Worm (Caenorhabditis elegans) whole organism, L1 larva: ENCODE results near the gene epic-2.

Source experiments
- aly-2 ChIP-seq: fragments of 150-350 bp; optimal IDR thresholded peaks from 2 replicates; lab custom pipeline; 2014; ENCODE audit warnings: missing biosample characterization, missing genetic modification characterization
- ceh-63 ChIP-seq: fragments of 200-800 bp; sonication (Bioruptor generic); optimal IDR thresholded peaks from 2 replicates; lab custom pipeline; 2018; ENCODE audit warnings: mild to moderate bottlenecking, missing genetic modification characterization, missing compliant biosample characterization
- ceh-8 ChIP-seq: fragments of 200-800 bp; sonication (Bioruptor generic); optimal IDR thresholded peaks from 2 replicates; lab custom pipeline; 2018; ENCODE audit warnings: mild to moderate bottlenecking, missing genetic modification characterization, moderate library complexity, missing compliant biosample characterization
- ces-1 ChIP-seq: fragments of 150-350 bp; optimal IDR thresholded peaks from 2 replicates; lab custom pipeline; 2014; ENCODE audit warnings: missing biosample characterization, missing genetic modification reagents, missing genetic modification characterization
- dpl-1 ChIP-seq, 3 experiments: fragments of 150-350 bp in 2 of 3; sonication (generic microtip) in 1 of 3; optimal IDR thresholded peaks; 2 replicates each; lab custom pipeline; 2014 to 2017; ENCODE audit warnings: missing biosample characterization in 3 of 3, missing genetic modification characterization in 3 of 3, missing genetic modification reagents in 3 of 3
- efl-1 ChIP-seq, 4 experiments: fragments of 150-350 bp; optimal IDR thresholded peaks in 3 of 4; peaks in 1 of 4; 1 replicate in 1 of 4; 2 replicates in 3 of 4; lab custom pipeline; 2014; ENCODE audit warnings: missing biosample characterization in 2 of 4, missing genetic modification characterization in 2 of 4, missing genetic modification reagents in 2 of 4
- egl-13 ChIP-seq: sonication (generic microtip); optimal IDR thresholded peaks from 2 replicates; lab custom pipeline; 2016; ENCODE audit warnings: missing genotype, missing genetic modification reagents, missing genetic modification characterization, missing compliant biosample characterization
- elt-3 ChIP-seq, 6 experiments: fragments of 150-350 bp in 1 of 6; sonication (generic microtip); optimal IDR thresholded peaks; 2 replicates each; lab custom pipeline; 2017 to 2018; ENCODE audit warnings: missing biosample characterization in 6 of 6, missing genetic modification characterization in 6 of 6, inconsistent platforms in 1 of 6
- ets-5 ChIP-seq: fragments of 200-800 bp; sonication (Bioruptor generic); IDR thresholded peaks from 2 replicates; pipeline ENCODE4 v1.3.6; 2022; ENCODE audit warnings: missing genetic modification characterization, missing compliant biosample characterization
- fos-1 ChIP-seq: fragments of 150-350 bp; optimal IDR thresholded peaks from 2 replicates; lab custom pipeline; 2014; ENCODE audit warnings: missing biosample characterization, missing genetic modification characterization
- hlh-4 ChIP-seq: sonication (generic microtip); optimal IDR thresholded peaks from 2 replicates; lab custom pipeline; 2016; ENCODE audit warnings: mild to moderate bottlenecking, missing genetic modification characterization, missing compliant biosample characterization
- lin-14 ChIP-seq: fragments of 200-800 bp; sonication (Bioruptor generic); optimal IDR thresholded peaks from 2 replicates; lab custom pipeline; 2018; ENCODE audit warnings: mild to moderate bottlenecking, missing genetic modification characterization, moderate library complexity, missing compliant biosample characterization
- lsy-2 ChIP-seq, 2 experiments: fragments of 150-350 bp; optimal IDR thresholded peaks; 2 replicates each; lab custom pipeline; 2014; ENCODE audit warnings: missing biosample characterization in 2 of 2, missing genetic modification characterization in 2 of 2
- mab-9 ChIP-seq: fragments of 200-800 bp; sonication (Bioruptor generic); IDR thresholded peaks from 2 replicates; pipeline ENCODE4 v1.3.6; 2022; ENCODE audit warnings: missing genetic modification reagents, missing genetic modification characterization, missing compliant biosample characterization
- nhr-12 ChIP-seq: sonication (generic microtip); optimal IDR thresholded peaks from 2 replicates; lab custom pipeline; 2017; ENCODE audit warnings: missing biosample characterization, missing genetic modification characterization
- nhr-76 ChIP-seq: sonication (generic microtip); optimal IDR thresholded peaks from 2 replicates; lab custom pipeline; 2017; ENCODE audit warnings: missing biosample characterization, missing genetic modification characterization
- pax-3 ChIP-seq: fragments of 200-800 bp; sonication (Bioruptor generic); optimal IDR thresholded peaks from 2 replicates; lab custom pipeline; 2018; ENCODE audit warnings: mild to moderate bottlenecking, missing genetic modification characterization, moderate library complexity, missing compliant biosample characterization
- pqm-1 ChIP-seq: sonication (generic microtip); optimal IDR thresholded peaks from 3 replicates; lab custom pipeline; 2017; ENCODE audit warnings: missing biosample characterization, missing genetic modification characterization
- unc-130 ChIP-seq: fragments of 150-350 bp; optimal IDR thresholded peaks from 2 replicates; lab custom pipeline; 2017; ENCODE audit warnings: missing biosample characterization, missing genetic modification characterization, inconsistent platforms
- xbp-1 ChIP-seq: sonication (generic microtip); optimal IDR thresholded peaks from 2 replicates; lab custom pipeline; 2016; ENCODE audit warnings: missing genetic modification characterization, missing compliant biosample characterization
- ztf-11 ChIP-seq, 2 experiments: sonication (generic microtip); optimal IDR thresholded peaks; 2 replicates each; lab custom pipeline; 2016 to 2017; ENCODE audit warnings: missing genetic modification characterization in 2 of 2, missing biosample characterization in 1 of 2, missing compliant biosample characterization in 1 of 2

epic-2 gene

DNA sequence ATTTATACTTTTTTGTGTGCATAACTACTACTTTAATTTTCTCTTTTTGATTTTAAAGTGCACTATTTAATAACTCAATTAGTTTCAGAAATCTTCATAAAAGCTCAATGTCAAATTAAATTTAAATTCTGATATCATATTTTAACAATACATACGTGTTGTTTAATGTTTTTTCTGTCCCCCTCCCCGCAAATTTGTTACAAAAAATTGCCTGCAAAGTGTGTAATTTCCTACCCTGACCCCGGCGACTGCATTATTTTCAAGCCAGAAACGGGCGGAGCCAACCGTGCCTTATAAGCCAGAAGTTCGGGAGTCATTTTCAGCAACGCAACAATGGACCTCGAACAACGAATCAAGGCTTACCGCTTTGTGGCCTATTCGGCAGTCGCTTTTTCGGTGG lies 47.7 kb downstream of the epic-2 start, which contains the start of gene col-108:
Gene col-108, plus strand, starts transcription at position 301 of the 400 bp plus-strand sequence.
- TF ChIP-seq nhr-12 (tag; lab: Kevin White, UChicago) (no peak), fos-1 (no peak), egl-13 (tag; lab: Kevin White, UChicago) (no peak), ztf-11 (tag; optimal IDR thresholded peaks at IDR 0.05; lab: Kevin White, UChicago) (no peak), aly-2 (tag; lab: Kevin White, UChicago) (no peak), unc-130 (tag; lab: Kevin White, UChicago) (no peak), elt-3 (tag; optimal IDR thresholded peaks at IDR 0.05; lab: Kevin White, UChicago) (no peak), ces-1 (GFP tag; lab: Kevin White, UChicago) (no peak), pqm-1 (tag; lab: Kevin White, UChicago) (no peak), lsy-2 (tag; optimal IDR thresholded peaks at IDR 0.05; lab: Kevin White, UChicago) (no peak), ceh-63 (GFP tag; lab: Kevin White, UChicago) (no peak), hlh-4 (tag; lab: Kevin White, UChicago) (no peak), dpl-1 (GFP tag; optimal IDR thresholded peaks at IDR 0.05; lab: Kevin White, UChicago) (no peak), mab-9 (GFP tag; lab: Robert Waterston, UW) (no peak), ets-5 (GFP tag; lab: Robert Waterston, UW) (no peak)

DNA sequence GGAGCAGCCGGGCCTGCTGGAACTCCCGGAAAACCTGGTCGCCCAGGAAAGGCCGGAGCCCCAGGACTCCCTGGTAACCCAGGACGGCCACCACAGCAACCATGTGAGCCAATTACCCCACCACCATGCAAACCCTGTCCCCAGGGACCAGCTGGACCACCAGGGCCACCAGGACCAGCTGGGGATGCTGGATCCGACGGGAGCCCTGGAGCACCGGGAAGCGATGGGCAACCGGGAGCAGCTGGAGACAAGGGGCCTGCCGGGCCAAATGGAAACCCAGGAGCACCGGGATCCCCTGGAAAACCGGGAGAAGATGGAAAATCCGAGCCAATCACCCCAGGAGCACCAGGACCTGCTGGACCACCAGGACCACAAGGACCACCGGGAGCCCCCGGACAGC lies 48.5 kb downstream of the epic-2 start:
- TF ChIP-seq nhr-76 (tag; lab: Kevin White, UChicago) (no peak), ets-5 (GFP tag; lab: Robert Waterston, UW) (0 out of 2 replicates have a peak, but pooled peaks have one; percentile 41), pax-3 (tag; lab: Kevin White, UChicago) (no peak), xbp-1 (tag; lab: Kevin White, UChicago) (no peak), ceh-8 (GFP tag; lab: Kevin White, UChicago) (peak; percentile 71)

DNA sequence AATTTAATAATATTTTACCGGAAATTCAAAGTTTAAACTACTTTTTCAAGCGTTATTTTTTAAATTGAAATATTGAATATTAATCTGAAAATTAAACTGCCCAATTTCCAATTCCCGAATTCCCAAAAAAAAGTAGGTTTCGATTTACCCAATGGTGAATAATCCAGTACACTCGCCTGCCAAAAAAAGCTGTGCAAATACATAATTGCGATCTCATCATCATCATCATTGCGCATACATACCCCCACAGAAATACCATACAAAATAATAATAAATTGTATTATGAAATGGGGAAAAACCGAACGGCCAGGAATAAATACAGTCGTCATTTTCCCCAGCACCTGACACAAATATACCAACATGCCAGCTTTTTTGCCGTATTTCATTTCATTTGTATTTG lies 51.3 kb downstream of the epic-2 start, which contains the start of gene Y41D4A.1:
Gene Y41D4A.1, plus strand, starts transcription at position 301 of the 400 bp plus-strand sequence.
- no peak for TF ChIP-seq efl-1 (optimal IDR thresholded peaks at IDR 0.05; lab: Kevin White, UChicago)
- peak in 1 of 2 experiments; percentile 9 for TF ChIP-seq efl-1 (GFP tag; optimal IDR thresholded peaks at IDR 0.05 in 1 of 2; lab: Kevin White, UChicago)
- TF ChIP-seq lin-14 (GFP tag; lab: Kevin White, UChicago): no peak
